Worm (Caenorhabditis elegans) whole organism, L3 larva: Measurements from ENCODE around the gene Y62H9A.10.

ENCODE experiments used
- R02D3.7 ChIP-seq: fragments of 150-350 bp; optimal IDR thresholded peaks from 2 replicates; lab custom pipeline; 2014; ENCODE audit warnings: missing biosample characterization, missing genetic modification characterization
- ZK546.5 ChIP-seq: sonication (generic microtip); optimal IDR thresholded peaks from 2 replicates; lab custom pipeline; 2017; ENCODE audit warnings: missing biosample characterization, missing genetic modification characterization
- aly-2 ChIP-seq: fragments of 150-350 bp; optimal IDR thresholded peaks from 2 replicates; lab custom pipeline; 2014; ENCODE audit warnings: missing biosample characterization, missing genetic modification characterization
- ama-1 ChIP-seq: fragments of 150-350 bp; optimal IDR thresholded peaks from 2 replicates; lab custom pipeline; 2018
- ceh-16 ChIP-seq: sonication (generic microtip); optimal IDR thresholded peaks from 2 replicates; lab custom pipeline; 2017; ENCODE audit warnings: missing biosample characterization, missing genetic modification characterization
- ceh-28 ChIP-seq: fragments of 150-350 bp; optimal IDR thresholded peaks from 2 replicates; lab custom pipeline; 2014; ENCODE audit warnings: missing biosample characterization, missing genetic modification reagents, missing genetic modification characterization
- ceh-82 ChIP-seq: fragments of 150-350 bp; optimal IDR thresholded peaks from 2 replicates; lab custom pipeline; 2014; ENCODE audit warnings: missing biosample characterization, missing genetic modification characterization
- ceh-9 ChIP-seq: sonication (generic microtip); optimal IDR thresholded peaks from 2 replicates; lab custom pipeline; 2018; ENCODE audit warnings: missing biosample characterization, missing genetic modification characterization
- daf-12 ChIP-seq: fragments of 150-350 bp; optimal IDR thresholded peaks from 2 replicates; lab custom pipeline; 2014; ENCODE audit warnings: missing biosample characterization, missing genetic modification reagents, missing genetic modification characterization
- egl-27 ChIP-seq: sonication (generic microtip); optimal IDR thresholded peaks from 4 replicates; lab custom pipeline; 2017; ENCODE audit warnings: missing biosample characterization, missing genetic modification reagents, missing genetic modification characterization
- egl-5 ChIP-seq: fragments of 150-350 bp; optimal IDR thresholded peaks from 2 replicates; lab custom pipeline; 2017; ENCODE audit warnings: missing biosample characterization, missing genetic modification reagents, missing genetic modification characterization, inconsistent platforms
- elt-1 ChIP-seq: fragments of 150-350 bp; optimal IDR thresholded peaks from 2 replicates; lab custom pipeline; 2014; ENCODE audit warnings: missing biosample characterization, missing genetic modification characterization
- elt-2 ChIP-seq: sonication (generic microtip); optimal IDR thresholded peaks from 2 replicates; lab custom pipeline; 2016; ENCODE audit warnings: missing genetic modification reagents, mild to moderate bottlenecking, missing genetic modification characterization, missing compliant biosample characterization
- eor-1 ChIP-seq, 2 experiments: fragments of 150-350 bp; optimal IDR thresholded peaks; 2 replicates each; lab custom pipeline; 2014 to 2018; ENCODE audit warnings: missing biosample characterization in 2 of 2, missing genetic modification characterization in 2 of 2
- fkh-10 ChIP-seq: sonication (generic microtip); optimal IDR thresholded peaks from 2 replicates; lab custom pipeline; 2017; ENCODE audit warnings: missing biosample characterization, missing genetic modification reagents, missing genetic modification characterization
- fkh-2 ChIP-seq: fragments of 150-350 bp; optimal IDR thresholded peaks from 2 replicates; lab custom pipeline; 2014; ENCODE audit warnings: missing biosample characterization, missing genetic modification reagents, missing genetic modification characterization
- fos-1 ChIP-seq: fragments of 150-350 bp; optimal IDR thresholded peaks from 2 replicates; lab custom pipeline; 2014; ENCODE audit warnings: missing biosample characterization, missing genetic modification characterization
- hmg-11 ChIP-seq: sonication (generic microtip); optimal IDR thresholded peaks from 2 replicates; lab custom pipeline; 2016; ENCODE audit warnings: missing genetic modification characterization, missing compliant biosample characterization
- jun-1 ChIP-seq: fragments of 150-350 bp; optimal IDR thresholded peaks from 2 replicates; lab custom pipeline; 2014; ENCODE audit warnings: missing biosample characterization, missing genetic modification reagents, missing genetic modification characterization
- lin-15B ChIP-seq: fragments of 150-350 bp; optimal IDR thresholded peaks from 2 replicates; lab custom pipeline; 2014; ENCODE audit warnings: missing biosample characterization, missing genetic modification characterization
- lin-39 ChIP-seq: fragments of 150-350 bp; optimal IDR thresholded peaks from 2 replicates; lab custom pipeline; 2018; ENCODE audit warnings: missing biosample characterization, missing genetic modification reagents, missing genetic modification characterization
- lsy-12 ChIP-seq: sonication (generic microtip); optimal IDR thresholded peaks from 2 replicates; lab custom pipeline; 2016; ENCODE audit warnings: mild to moderate bottlenecking, missing genetic modification characterization, missing compliant biosample characterization
- mdl-1 ChIP-seq: fragments of 150-350 bp; optimal IDR thresholded peaks from 2 replicates; lab custom pipeline; 2014; ENCODE audit warnings: missing biosample characterization, missing genetic modification characterization
- nfya-1 ChIP-seq: sonication (generic microtip); optimal IDR thresholded peaks from 2 replicates; lab custom pipeline; 2017; ENCODE audit warnings: missing genetic modification characterization, mild to moderate bottlenecking, missing compliant biosample characterization, antibody characterized with exemption, moderate library complexity; ENCODE audit not compliant: insufficient read depth
- nhr-11 ChIP-seq: fragments of 150-350 bp; optimal IDR thresholded peaks from 2 replicates; lab custom pipeline; 2014; ENCODE audit warnings: missing biosample characterization, missing genetic modification characterization
- nhr-12 ChIP-seq: fragments of 150-350 bp; optimal IDR thresholded peaks from 2 replicates; lab custom pipeline; 2014; ENCODE audit warnings: missing biosample characterization, missing genetic modification characterization
- nhr-23 ChIP-seq: fragments of 150-350 bp; optimal IDR thresholded peaks from 2 replicates; lab custom pipeline; 2014; ENCODE audit warnings: missing biosample characterization, missing genetic modification reagents, missing genetic modification characterization
- nhr-237 ChIP-seq: fragments of 150-350 bp; optimal IDR thresholded peaks from 2 replicates; lab custom pipeline; 2014; ENCODE audit warnings: missing biosample characterization, missing genetic modification characterization
- nhr-25 ChIP-seq: sonication (generic microtip); optimal IDR thresholded peaks from 2 replicates; lab custom pipeline; 2017; ENCODE audit warnings: missing biosample characterization, missing genetic modification characterization
- nhr-28 ChIP-seq: fragments of 150-350 bp; optimal IDR thresholded peaks from 2 replicates; lab custom pipeline; 2014; ENCODE audit warnings: missing biosample characterization, missing genetic modification characterization
- nhr-43 ChIP-seq: sonication (generic microtip); optimal IDR thresholded peaks from 2 replicates; lab custom pipeline; 2016; ENCODE audit warnings: mild to moderate bottlenecking, missing genetic modification characterization, missing compliant biosample characterization; ENCODE audit not compliant: poor library complexity, severe bottlenecking
- nhr-67 ChIP-seq: fragments of 150-350 bp; optimal IDR thresholded peaks from 2 replicates; lab custom pipeline; 2014; ENCODE audit warnings: missing biosample characterization, missing genetic modification characterization
- nhr-76 ChIP-seq: fragments of 150-350 bp; sonication (generic microtip); optimal IDR thresholded peaks from 5 replicates; lab custom pipeline; 2014; ENCODE audit warnings: missing biosample characterization, missing genetic modification characterization
- nhr-77 ChIP-seq: fragments of 150-350 bp; optimal IDR thresholded peaks from 2 replicates; lab custom pipeline; 2014; ENCODE audit warnings: missing biosample characterization, missing genetic modification characterization
- pha-4 ChIP-seq: fragments of 150-350 bp; optimal IDR thresholded peaks from 2 replicates; lab custom pipeline; 2014; ENCODE audit warnings: missing biosample characterization, missing genetic modification reagents, missing genetic modification characterization
- skn-1 ChIP-seq: fragments of 150-350 bp; optimal IDR thresholded peaks from 2 replicates; lab custom pipeline; 2014; ENCODE audit warnings: missing biosample characterization, missing genetic modification characterization
- snpc-4 ChIP-seq: fragments of 150-350 bp; optimal IDR thresholded peaks from 2 replicates; lab custom pipeline; 2014; ENCODE audit warnings: missing biosample characterization, missing genetic modification characterization
- tbx-2 ChIP-seq: sonication (generic microtip); optimal IDR thresholded peaks from 2 replicates; lab custom pipeline; 2016; ENCODE audit warnings: mild to moderate bottlenecking, missing genetic modification characterization, missing compliant biosample characterization
- unc-39 ChIP-seq: sonication (generic microtip); optimal IDR thresholded peaks from 4 replicates; lab custom pipeline; 2017; ENCODE audit warnings: missing biosample characterization, missing genetic modification characterization
- unc-62 ChIP-seq: fragments of 150-350 bp; sonication (generic microtip); optimal IDR thresholded peaks from 4 replicates; lab custom pipeline; 2014; ENCODE audit warnings: missing biosample characterization, missing genetic modification reagents, missing genetic modification characterization
- zag-1 ChIP-seq: fragments of 150-350 bp; optimal IDR thresholded peaks from 2 replicates; lab custom pipeline; 2014; ENCODE audit warnings: missing biosample characterization, missing genetic modification characterization
- ztf-11 ChIP-seq: fragments of 150-350 bp; optimal IDR thresholded peaks from 2 replicates; lab custom pipeline; 2014; ENCODE audit warnings: missing biosample characterization, missing genetic modification characterization

Y62H9A.10 gene

DNA sequence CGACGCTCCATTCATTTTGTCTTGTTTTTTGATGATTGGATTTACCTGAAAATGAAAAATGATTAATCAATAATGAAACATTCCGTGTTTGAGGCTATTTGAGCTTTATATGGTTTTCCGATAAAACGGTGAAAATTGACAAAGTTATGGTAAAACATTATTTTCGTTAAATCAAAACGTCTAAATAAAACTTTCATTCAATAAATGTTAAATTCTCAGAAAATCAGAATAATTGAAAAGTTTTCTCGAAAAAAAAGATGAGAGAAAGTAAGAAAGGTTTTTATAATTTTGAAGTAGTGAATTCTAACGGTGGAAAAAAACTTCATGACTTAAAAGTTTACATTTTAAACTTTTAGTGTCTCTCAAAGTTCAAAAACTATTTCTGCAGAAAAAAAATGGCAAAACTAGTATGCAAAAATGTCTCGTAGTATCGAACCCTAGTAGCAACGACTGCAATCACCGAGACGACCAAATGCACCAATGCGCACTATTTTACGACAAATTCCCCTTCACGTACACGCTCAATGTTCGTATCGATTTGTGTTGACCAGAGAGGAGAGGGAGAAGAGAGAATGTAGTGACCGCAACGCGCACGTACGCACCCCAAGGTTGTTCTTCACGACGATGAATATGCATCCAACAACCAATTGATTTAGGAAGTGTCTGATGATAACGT lies 44.4 kb upstream of the Y62H9A.10 start, which contains the start of gene nfya-1 (continued):
- TF ChIP-seq ZK546.5 (tag; lab: Kevin White, UChicago) = no peak
- no peak for TF ChIP-seq ceh-82 (tag; lab: Kevin White, UChicago)
- TF ChIP-seq daf-12 (tag; lab: Kevin White, UChicago) = no peak
- TF ChIP-seq nhr-28 (tag; lab: Kevin White, UChicago) = no peak
- TF ChIP-seq ceh-28 (tag; lab: Kevin White, UChicago) = peak; percentile 80
- peak; percentile 81 for TF ChIP-seq hmg-11 (tag; lab: Kevin White, UChicago)
- no peak for TF ChIP-seq ceh-9 (tag; lab: Kevin White, UChicago)
- no peak for TF ChIP-seq egl-27 (tag; lab: Kevin White, UChicago)
- TF ChIP-seq ztf-11 (tag; lab: Kevin White, UChicago) = no peak
- TF ChIP-seq jun-1 (tag; lab: Kevin White, UChicago) = no peak

DNA sequence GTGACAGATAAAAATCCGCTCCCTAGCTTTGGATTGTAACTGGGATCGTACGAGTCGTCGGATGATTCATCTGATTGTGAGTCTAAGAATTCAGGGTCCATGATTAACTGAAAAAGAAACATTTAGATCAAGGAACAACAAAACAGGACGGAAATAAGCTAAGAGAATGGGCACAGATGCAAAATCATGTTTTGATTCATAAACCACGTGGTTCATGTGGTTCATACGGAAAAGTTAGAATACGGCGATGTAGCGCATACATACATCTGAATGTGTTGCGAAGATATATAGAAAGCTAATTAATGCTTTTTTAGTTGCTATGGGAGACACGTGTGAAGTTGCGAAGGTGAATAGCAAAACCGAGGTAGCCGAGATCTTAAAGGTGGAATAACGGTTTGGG lies 39.4 kb upstream of the Y62H9A.10 start, which contains the start of gene F55G7.3:
TSS of gene F55G7.3 (minus strand) at position 101 of the 400 bp plus-strand sequence.
- TF ChIP-seq nhr-67 = no peak

- TF ChIP-seq unc-62 (GFP tag; lab: Kevin White, UChicago) (no peak), nhr-28 (tag; lab: Kevin White, UChicago) (no peak), unc-39 (tag; lab: Kevin White, UChicago) (no peak), eor-1 (tag; optimal IDR thresholded peaks at IDR 0.05; lab: Kevin White, UChicago) (no peak), nhr-237 (tag; lab: Kevin White, UChicago) (no peak), aly-2 (tag; lab: Kevin White, UChicago) (no peak), ceh-82 (tag; lab: Kevin White, UChicago) (no peak), nhr-11 (no peak), ztf-11 (tag; lab: Kevin White, UChicago) (no peak), nhr-23 (tag; lab: Kevin White, UChicago) (no peak), mdl-1 (no peak), lsy-12 (no peak), tbx-2 (tag; lab: Kevin White, UChicago) (no peak), ceh-28 (tag; lab: Kevin White, UChicago) (no peak), ZK546.5 (tag; lab: Kevin White, UChicago) (no peak), elt-2 (tag; lab: Kevin White, UChicago) (no peak)
Measured at ce11 chrX:11938826-11939225, 36.3 kb upstream of the Y62H9A.10 start, which contains the start of gene F55G7.5. F55G7.5 (minus strand) TSS chrX:11938926.

DNA sequence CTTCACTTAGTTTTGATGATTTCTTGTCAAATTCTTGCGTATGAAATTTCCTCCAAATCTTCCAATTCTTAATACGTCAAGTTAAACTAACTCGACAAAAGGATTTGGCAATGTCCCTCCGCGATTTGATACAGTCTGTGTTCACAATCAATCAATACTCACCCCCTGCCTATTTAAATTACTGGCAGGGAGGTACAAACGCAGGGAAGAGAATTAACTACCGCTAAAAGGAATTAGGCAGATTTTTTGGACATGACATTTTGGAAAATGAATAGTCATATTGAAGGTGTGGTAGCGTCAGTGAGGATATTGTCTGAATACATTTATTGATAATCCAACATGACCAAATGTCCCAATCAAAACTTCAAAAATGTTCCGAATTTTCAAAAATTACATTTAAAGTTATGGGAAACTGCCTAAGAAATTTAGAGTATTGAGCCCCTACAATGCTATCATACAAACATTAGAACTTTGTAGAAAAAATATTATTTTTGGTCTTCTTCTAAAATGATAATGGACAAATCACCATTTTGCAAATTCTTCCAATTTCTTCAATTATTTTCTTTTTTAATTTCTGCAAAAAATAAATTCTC lies 34.9 kb upstream of the Y62H9A.10 start:
- TF ChIP-seq hmg-11 (tag; lab: Kevin White, UChicago) = peak; percentile 97
- TF ChIP-seq nhr-25 (tag; lab: Kevin White, UChicago) = peak; percentile 98
- TF ChIP-seq snpc-4 (tag; lab: Kevin White, UChicago) = peak; percentile 95
- peak; percentile 98 for TF ChIP-seq lin-39
- peak; percentile 95 for TF ChIP-seq egl-5 (tag; lab: Kevin White, UChicago)
- peak; percentile 92 for TF ChIP-seq fkh-2 (tag; lab: Kevin White, UChicago)
- peak; percentile 93 for TF ChIP-seq nhr-28 (tag; lab: Kevin White, UChicago)
- TF ChIP-seq nfya-1 (tag; lab: Kevin White, UChicago) = no peak
- TF ChIP-seq lin-15B (tag; lab: Kevin White, UChicago) = peak; percentile 43
- TF ChIP-seq nhr-237 (tag; lab: Kevin White, UChicago) = peak; percentile 78
- peak; percentile 90 for TF ChIP-seq zag-1
- TF ChIP-seq unc-62 (GFP tag; lab: Kevin White, UChicago) = peak; percentile 95
- TF ChIP-seq skn-1 = peak; percentile 97
- no peak for TF ChIP-seq ama-1 (lab: Kevin White, UChicago)
- no peak for TF ChIP-seq ceh-9 (tag; lab: Kevin White, UChicago)
- peak in 1 of 2 experiments; percentile 82 for TF ChIP-seq eor-1 (tag; optimal IDR thresholded peaks at IDR 0.05; lab: Kevin White, UChicago)
- peak; percentile 30 for TF ChIP-seq nhr-12 (tag; lab: Kevin White, UChicago)
- TF ChIP-seq ztf-11 (tag; lab: Kevin White, UChicago) = peak; percentile 59
- TF ChIP-seq aly-2 (tag; lab: Kevin White, UChicago) = peak; percentile 94
- TF ChIP-seq nhr-67 = peak; percentile 59
- TF ChIP-seq daf-12 (tag; lab: Kevin White, UChicago) = peak; percentile 81
- TF ChIP-seq pha-4 (tag; lab: Kevin White, UChicago) = peak; percentile 99
- TF ChIP-seq nhr-76 = peak; percentile 88
- TF ChIP-seq mdl-1 = peak; percentile 53
- TF ChIP-seq elt-1 = peak; percentile 75
- peak; percentile 99 for TF ChIP-seq nhr-23 (tag; lab: Kevin White, UChicago)
- peak; percentile 95 for TF ChIP-seq lsy-12
- peak; percentile 92 for TF ChIP-seq R02D3.7 (tag; lab: Kevin White, UChicago)
- TF ChIP-seq ceh-16 (tag; lab: Kevin White, UChicago) = peak; percentile 84
- TF ChIP-seq egl-27 (tag; lab: Kevin White, UChicago) = peak; percentile 95
- TF ChIP-seq nhr-77 (tag; lab: Kevin White, UChicago) = peak; percentile 98
- peak; percentile 100 for TF ChIP-seq jun-1 (tag; lab: Kevin White, UChicago)
- TF ChIP-seq fkh-10 (GFP tag; lab: Kevin White, UChicago) = peak; percentile 98
- TF ChIP-seq nhr-11 = peak; percentile 97
- TF ChIP-seq fos-1 (tag; lab: Kevin White, UChicago) = peak; percentile 94
- TF ChIP-seq nhr-43 (tag; lab: Kevin White, UChicago) = peak; percentile 99
- peak; percentile 98 for TF ChIP-seq tbx-2 (tag; lab: Kevin White, UChicago)
